Worm (Caenorhabditis elegans): ENCODE data around the gene zyg-12.

DNA sequence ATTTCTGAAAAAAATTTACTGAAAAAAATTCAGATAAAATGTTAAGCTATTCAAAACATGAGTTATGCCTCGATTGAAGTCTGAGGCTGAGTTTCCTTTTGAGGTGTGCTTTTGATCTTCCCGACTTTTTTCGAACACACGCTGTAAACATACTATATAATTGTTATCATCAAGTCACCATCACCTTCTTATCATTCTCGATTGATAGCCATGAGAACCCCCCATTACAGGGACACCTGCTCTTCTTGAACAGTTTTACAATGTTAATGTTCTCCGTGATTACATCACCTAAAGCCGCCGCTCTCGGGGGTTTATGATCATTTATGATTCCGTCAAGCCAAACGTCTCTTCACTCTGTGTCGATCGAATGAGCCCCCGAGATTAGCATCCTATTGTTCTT lies 34.5 kb downstream of the zyg-12 start:
- TF ChIP-seq atf-7 (tag; optimal IDR thresholded peaks at IDR 0.05) = no peak
- TF ChIP-seq dox-1 (GFP tag; IDR thresholded peaks at IDR 0.05) = no peak
- no peak for TF ChIP-seq egl-18 (GFP tag; IDR thresholded peaks at IDR 0.05)
- TF ChIP-seq ama-1 (optimal IDR thresholded peaks at IDR 0.05) = no peak
- TF ChIP-seq ama-1 (GFP tag; optimal IDR thresholded peaks at IDR 0.05) = no peak
- no peak for TF ChIP-seq ceh-40 (GFP tag; IDR thresholded peaks at IDR 0.05)
- TF ChIP-seq athp-1 (tag; optimal IDR thresholded peaks at IDR 0.05) = no peak
